Worm (Caenorhabditis elegans): Measurements from ENCODE around the gene Y45G12C.1.

Y45G12C.1 gene

ce11 chrV:2614986-2615687, 49.7 kb downstream of the Y45G12C.1 start, which contains the start of gene F53E10.1:
TSS of gene F53E10.1 (plus strand) at chrV:2615310.
- TF ChIP-seq ceh-83 (GFP tag; optimal IDR thresholded peaks at IDR 0.05) (peak; percentile 7), mep-1 (tag; optimal IDR thresholded peaks at IDR 0.05) (no peak)

ce11 chrV:2617499-2617898, 52.0 kb downstream of the Y45G12C.1 start:
- TF ChIP-seq ztf-11 (tag; optimal IDR thresholded peaks at IDR 0.05) (no peak), nhr-237 (tag; optimal IDR thresholded peaks at IDR 0.05) (no peak), mls-2 (tag; optimal IDR thresholded peaks at IDR 0.05) (no peak), sem-2 (GFP tag; optimal IDR thresholded peaks at IDR 0.05) (no peak)

Data from whole organism, mixed stage, embryonic.